Fruit fly (Drosophila melanogaster) S2 (cell line): ENCODE results near the gene lmgB.

ENCODE experiments used
- CG8478 ChIP-seq: fragments of >200 bp; optimal IDR thresholded peaks from 2 replicates; lab custom pipeline; 2018
- CTCF ChIP-seq, 2 experiments: fragments of >200 bp; optimal IDR thresholded peaks; 2 replicates each; lab custom pipeline; 2018

dm6 chr2L:8541469-8542233 is 13.2 kb upstream of the lmgB start, which contains the start of gene Sema1a:
- TF ChIP-seq CG8478 (lab: Kevin White, UChicago) (no peak), CTCF (optimal IDR thresholded peaks at IDR 0.05; lab: Kevin White, UChicago) (peak in 1 of 2 experiments; percentile 36)
